Worm (Caenorhabditis elegans) whole organism, mixed stage, embryonic: ENCODE measurements around the gene lelo-3.

ENCODE experiments used
- elt-1 ChIP-seq: sonication (generic microtip); optimal IDR thresholded peaks from 2 replicates; lab custom pipeline; 2017; ENCODE audit warnings: missing genetic modification characterization, mild to moderate bottlenecking, missing compliant biosample characterization, antibody characterized with exemption, moderate library complexity, borderline replicate concordance; ENCODE audit not compliant: insufficient read depth
- flh-1 ChIP-seq: fragments of 200-800 bp; sonication (Bioruptor generic); optimal IDR thresholded peaks from 2 replicates; lab custom pipeline; 2018; ENCODE audit warnings: mild to moderate bottlenecking, missing genetic modification characterization, moderate library complexity, missing compliant biosample characterization
- lin-13 ChIP-seq: fragments of 150-350 bp; optimal IDR thresholded peaks from 2 replicates; lab custom pipeline; 2014; ENCODE audit warnings: missing biosample characterization, missing genetic modification characterization
- lin-32 ChIP-seq: fragments of 200-800 bp; sonication (Bioruptor generic); optimal IDR thresholded peaks from 2 replicates; lab custom pipeline; 2018; ENCODE audit warnings: mild to moderate bottlenecking, missing genetic modification characterization, missing compliant biosample characterization
- lsy-2 ChIP-seq: fragments of 150-350 bp; optimal IDR thresholded peaks from 2 replicates; lab custom pipeline; 2014; ENCODE audit warnings: missing biosample characterization, missing genetic modification characterization
- mab-5 ChIP-seq: fragments of 150-350 bp; optimal IDR thresholded peaks from 2 replicates; lab custom pipeline; 2014; ENCODE audit warnings: missing biosample characterization, missing genetic modification characterization
- nhr-237 ChIP-seq: fragments of 150-350 bp; optimal IDR thresholded peaks from 2 replicates; lab custom pipeline; 2014; ENCODE audit warnings: missing biosample characterization, missing genetic modification characterization
- pha-4 ChIP-seq: fragments of 150-350 bp; optimal IDR thresholded peaks from 2 replicates; lab custom pipeline; 2018; ENCODE audit warnings: missing biosample characterization, missing genetic modification reagents, missing genetic modification characterization
- snpc-4 ChIP-seq: fragments of 150-350 bp; optimal IDR thresholded peaks from 2 replicates; lab custom pipeline; 2014; ENCODE audit warnings: missing biosample characterization, missing genetic modification characterization
- unc-39 ChIP-seq: fragments of 150-350 bp; optimal IDR thresholded peaks from 2 replicates; lab custom pipeline; 2014; ENCODE audit warnings: missing biosample characterization, missing genetic modification characterization
- unc-62 ChIP-seq: fragments of 150-350 bp; optimal IDR thresholded peaks from 2 replicates; lab custom pipeline; 2014; ENCODE audit warnings: missing biosample characterization, missing genetic modification reagents, missing genetic modification characterization
- ztf-11 ChIP-seq: fragments of 150-350 bp; optimal IDR thresholded peaks from 2 replicates; lab custom pipeline; 2014; ENCODE audit warnings: missing biosample characterization, missing genetic modification characterization

DNA sequence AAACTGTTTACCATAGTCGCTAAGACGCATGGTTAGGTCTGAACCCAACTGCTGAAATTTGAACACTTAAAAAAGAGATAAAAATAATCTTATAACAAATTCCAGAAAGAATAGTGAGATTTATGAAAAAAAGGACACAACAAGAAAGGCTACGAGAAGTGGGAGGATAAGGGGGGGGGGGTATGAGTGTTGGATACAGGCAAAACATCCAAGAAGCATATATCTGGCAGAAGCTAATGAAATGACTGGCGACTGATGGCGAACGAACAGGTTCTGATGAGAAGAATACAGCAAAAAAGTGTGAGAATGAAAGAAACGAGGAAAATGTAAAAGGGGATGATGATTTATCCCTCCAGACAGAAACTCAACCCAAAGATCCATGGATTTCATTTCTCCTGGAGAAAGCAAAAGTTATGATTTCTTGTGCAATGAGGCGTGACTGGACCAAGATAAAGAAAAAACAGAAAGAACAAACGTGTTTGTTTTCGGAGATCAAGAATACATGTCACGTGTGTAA, 43.6 kb upstream of the lelo-3 start, which contains the start of gene ptr-4:
- TF ChIP-seq pha-4 (tag; lab: Kevin White, UChicago) (no peak), unc-62 (GFP tag; lab: Kevin White, UChicago) (no peak), unc-39 (no peak), mab-5 (tag; lab: Kevin White, UChicago) (no peak), nhr-237 (tag; lab: Kevin White, UChicago) (no peak), snpc-4 (tag; lab: Kevin White, UChicago) (no peak), lin-32 (no peak), lsy-2 (no peak), flh-1 (GFP tag; lab: Kevin White, UChicago) (no peak), ztf-11 (tag; lab: Kevin White, UChicago) (no peak), elt-1 (tag; lab: Kevin White, UChicago) (no peak), lin-13 (tag; lab: Kevin White, UChicago) (no peak)
